Fruit fly (Drosophila melanogaster): ENCODE data around the gene Pburs.

The Pburs gene

DNA sequence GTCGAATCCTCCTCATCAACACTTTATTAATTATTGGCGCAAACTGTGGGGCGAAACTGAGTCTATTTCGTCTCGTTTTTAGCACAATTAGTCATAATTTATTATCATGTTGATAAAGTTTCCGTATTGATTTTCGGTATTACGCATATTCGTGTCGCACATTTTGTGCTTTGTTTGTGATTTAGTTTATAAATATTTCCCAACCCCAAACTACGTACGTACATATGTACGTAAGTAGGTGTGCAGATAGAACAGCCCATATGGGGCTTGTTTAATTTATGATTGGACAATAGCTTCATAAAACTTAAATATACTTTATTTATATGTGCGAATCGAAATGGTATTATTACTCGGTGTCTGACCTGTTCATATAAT, 22.1 kb downstream of the Pburs start (continued):
- no peak for TF ChIP-seq btn (GFP tag; optimal IDR thresholded peaks at IDR 0.05)
- TF ChIP-seq HLH4C (GFP tag; IDR thresholded peaks at IDR 0.05; ENCODE audit: partially characterized antibody), result no peak
- no peak for TF ChIP-seq CG10959 (GFP tag; IDR thresholded peaks at IDR 0.05)
- no peak for TF ChIP-seq dati (GFP tag; IDR thresholded peaks at IDR 0.05)
- TF ChIP-seq CG5245 (GFP tag; optimal IDR thresholded peaks at IDR 0.05), result no peak
- TF ChIP-seq CG12299 (tag; optimal IDR thresholded peaks at IDR 0.05), result no peak
- TF ChIP-seq CG32767 (GFP tag; IDR thresholded peaks at IDR 0.05), result no peak
- TF ChIP-seq CG17829 (tag; optimal IDR thresholded peaks at IDR 0.05), result no peak
- TF ChIP-seq Hand (GFP tag; optimal IDR thresholded peaks at IDR 0.05), result no peak
- TF ChIP-seq Hr51 (GFP tag; optimal IDR thresholded peaks at IDR 0.05), result no peak
- no peak for TF ChIP-seq CG10267 (tag; optimal IDR thresholded peaks at IDR 0.05)
- TF ChIP-seq Doc3 (GFP tag; IDR thresholded peaks at IDR 0.05; ENCODE audit: partially characterized antibody), result no peak
- no peak; the same call in 1 of the 2 replicates for TF ChIP-seq E2f1 (GFP tag; IDR thresholded peaks at IDR 0.05)
- TF ChIP-seq run (tag; optimal IDR thresholded peaks at IDR 0.05), result no peak
- peak; percentile 45 for TF ChIP-seq MTF-1 (GFP tag; optimal IDR thresholded peaks at IDR 0.05; ENCODE audit: borderline replicate concordance)
- TF ChIP-seq CG10274 (GFP tag; optimal IDR thresholded peaks at IDR 0.05), result no peak
- TF ChIP-seq CG11247 (GFP tag; IDR thresholded peaks at IDR 0.05), result no peak
- TF ChIP-seq CG12219 (GFP tag; optimal IDR thresholded peaks at IDR 0.05), result no peak
- no peak for TF ChIP-seq CG15696 (tag; optimal IDR thresholded peaks at IDR 0.05)
- TF ChIP-seq zfh1 (GFP tag; IDR thresholded peaks at IDR 0.05), result no peak
- no peak for TF ChIP-seq slp2 (GFP tag; optimal IDR thresholded peaks at IDR 0.05)
- TF ChIP-seq dysf (GFP tag; IDR thresholded peaks at IDR 0.05), result no peak; the same call in 2 of the 3 replicates
- TF ChIP-seq CG30403 (GFP tag; optimal IDR thresholded peaks at IDR 0.05), result no peak
- no peak for TF ChIP-seq CG2202 (tag; optimal IDR thresholded peaks at IDR 0.05)
- TF ChIP-seq fd102C (GFP tag; optimal IDR thresholded peaks at IDR 0.05), result no peak
- no peak for TF ChIP-seq CG16779 (GFP tag; IDR thresholded peaks at IDR 0.05)
- no peak for TF ChIP-seq lbe (GFP tag; optimal IDR thresholded peaks at IDR 0.05)
- no peak for TF ChIP-seq CG10565 (GFP tag; optimal IDR thresholded peaks at IDR 0.05)
- no peak for TF ChIP-seq ara (GFP tag; IDR thresholded peaks at IDR 0.05)
- no peak for TF ChIP-seq vnd (GFP tag; IDR thresholded peaks at IDR 0.05; ENCODE audit: partially characterized antibody)
- no peak for TF ChIP-seq Pdp1 (GFP tag; optimal IDR thresholded peaks at IDR 0.05)
- TF ChIP-seq dimm (GFP tag; IDR thresholded peaks at IDR 0.05), result no peak
- no peak for TF ChIP-seq stc (GFP tag; IDR thresholded peaks at IDR 0.05)
- peak; percentile 1 for TF ChIP-seq wek (GFP tag; optimal IDR thresholded peaks at IDR 0.05)
- no peak for TF ChIP-seq CG34376 (GFP tag; optimal IDR thresholded peaks at IDR 0.05)
- no peak for TF ChIP-seq gcm (GFP tag; optimal IDR thresholded peaks at IDR 0.05)
- no peak for TF ChIP-seq ERR (GFP tag; optimal IDR thresholded peaks at IDR 0.05)
- no peak for TF ChIP-seq CTCF (GFP tag; optimal IDR thresholded peaks at IDR 0.05)
- no peak for TF ChIP-seq CG17186 (GFP tag; optimal IDR thresholded peaks at IDR 0.05)
- peak; percentile 55 for TF ChIP-seq HHEX (GFP tag; optimal IDR thresholded peaks at IDR 0.05)
- TF ChIP-seq sisA (GFP tag; IDR thresholded peaks at IDR 0.05), result no peak
- no peak for TF ChIP-seq peb (GFP tag; IDR thresholded peaks at IDR 0.05)
- TF ChIP-seq Dp (GFP tag; optimal IDR thresholded peaks at IDR 0.05), result no peak
- no peak for TF ChIP-seq klu (GFP tag; IDR thresholded peaks at IDR 0.05)
- no peak for TF ChIP-seq CG2116 (GFP tag; optimal IDR thresholded peaks at IDR 0.05)
- TF ChIP-seq CG12391 (tag; optimal IDR thresholded peaks at IDR 0.05), result no peak
- no peak for TF ChIP-seq CG3995 (GFP tag; optimal IDR thresholded peaks at IDR 0.05)
- no peak for TF ChIP-seq CG3163 (GFP tag; optimal IDR thresholded peaks at IDR 0.05)
- peak; percentile 9 for TF ChIP-seq Meics (GFP tag; optimal IDR thresholded peaks at IDR 0.05)
- TF ChIP-seq CG2875 (GFP tag; optimal IDR thresholded peaks at IDR 0.05), result peak; percentile 30
- no peak for TF ChIP-seq toy (GFP tag; IDR thresholded peaks at IDR 0.05)
- no peak for TF ChIP-seq dmrt11E (tag; optimal IDR thresholded peaks at IDR 0.05)
